Worm (Caenorhabditis elegans) whole organism, young adult: ENCODE results near the gene clec-47.

Experiments
- B0035.1 ChIP-seq: sonication (generic microtip); optimal IDR thresholded peaks from 2 replicates; lab custom pipeline; 2016; ENCODE audit warnings: missing genetic modification characterization, mild to moderate bottlenecking, missing compliant biosample characterization, missing genotype, missing genetic modification reagents
- B0261.1 ChIP-seq: sonication (generic microtip); optimal IDR thresholded peaks from 2 replicates; lab custom pipeline; 2016; ENCODE audit warnings: mild to moderate bottlenecking, missing genetic modification characterization, moderate library complexity, missing compliant biosample characterization
- D2030.7 ChIP-seq: fragments of 200-800 bp; sonication (Bioruptor generic); IDR thresholded peaks from 2 replicates; pipeline ENCODE4 v1.3.6; 2022; ENCODE audit warnings: missing genetic modification reagents, missing genetic modification characterization, missing compliant biosample characterization
- F10E7.11 ChIP-seq: sonication (generic microtip); optimal IDR thresholded peaks from 2 replicates; lab custom pipeline; 2017; ENCODE audit warnings: mild to moderate bottlenecking, missing genetic modification characterization, moderate library complexity, missing compliant biosample characterization
- F22D6.2 ChIP-seq: sonication (generic microtip); optimal IDR thresholded peaks from 2 replicates; lab custom pipeline; 2016; ENCODE audit warnings: mild to moderate bottlenecking, missing genetic modification characterization, missing compliant biosample characterization
- F39B2.1 ChIP-seq: fragments of 200-800 bp; sonication (Bioruptor generic); IDR thresholded peaks from 2 replicates; pipeline ENCODE4 v1.3.6; 2022; ENCODE audit warnings: missing genetic modification reagents, missing genetic modification characterization, missing compliant biosample characterization
- F49E8.2 ChIP-seq: sonication (generic microtip); optimal IDR thresholded peaks from 3 replicates; lab custom pipeline; 2017; ENCODE audit warnings: missing genetic modification characterization, mild to moderate bottlenecking, missing compliant biosample characterization, antibody characterized with exemption, moderate library complexity; ENCODE audit not compliant: insufficient read depth
- Y56A3A.18 ChIP-seq: fragments of 200-800 bp; sonication (Bioruptor generic); IDR thresholded peaks from 2 replicates; pipeline ENCODE4 v1.3.6; 2022; ENCODE audit warnings: missing genetic modification reagents, missing genetic modification characterization, missing compliant biosample characterization
- aptf-2 ChIP-seq: fragments of 200-800 bp; sonication (Bioruptor generic); conservative IDR thresholded peaks from 2 replicates; pipeline ENCODE4 v1.3.6; 2022; ENCODE audit warnings: missing genetic modification reagents, missing genetic modification characterization, missing compliant biosample characterization
- athp-1 ChIP-seq: sonication (generic microtip); optimal IDR thresholded peaks from 2 replicates; lab custom pipeline; 2017; ENCODE audit warnings: mild to moderate bottlenecking, missing genetic modification characterization, missing compliant biosample characterization
- attf-5 ChIP-seq: fragments of 200-800 bp; sonication (Bioruptor generic); optimal IDR thresholded peaks from 2 replicates; lab custom pipeline; 2018; ENCODE audit warnings: mild to moderate bottlenecking, missing genetic modification characterization, missing compliant biosample characterization
- bed-2 ChIP-seq: fragments of 200-800 bp; sonication (Bioruptor generic); IDR thresholded peaks from 2 replicates; pipeline ENCODE4 v1.3.6; 2022; ENCODE audit warnings: missing genetic modification reagents, missing genetic modification characterization, missing compliant biosample characterization
- ceh-40 ChIP-seq: fragments of 200-800 bp; sonication (Bioruptor generic); IDR thresholded peaks from 2 replicates; pipeline ENCODE4 v1.3.6; 2022; ENCODE audit warnings: missing genetic modification characterization, missing compliant biosample characterization
- egl-18 ChIP-seq: fragments of 200-800 bp; sonication (Bioruptor generic); IDR thresholded peaks from 2 replicates; pipeline ENCODE4 v1.3.6; 2022; ENCODE audit warnings: missing genetic modification reagents, missing genetic modification characterization, missing compliant biosample characterization
- ekl-4 ChIP-seq: fragments of 200-800 bp; sonication (Bioruptor generic); IDR thresholded peaks from 2 replicates; pipeline ENCODE4 v1.3.6; 2022; ENCODE audit warnings: missing genetic modification reagents, missing genetic modification characterization, missing compliant biosample characterization
- ets-4 ChIP-seq: fragments of 200-800 bp; sonication (Bioruptor generic); optimal IDR thresholded peaks from 2 replicates; lab custom pipeline; 2018; ENCODE audit warnings: mild to moderate bottlenecking, missing genetic modification characterization, missing compliant biosample characterization
- hmg-1.2 ChIP-seq: fragments of 200-800 bp; sonication (Bioruptor generic); IDR thresholded peaks from 2 replicates; pipeline ENCODE4 v1.3.6; 2022; ENCODE audit warnings: missing genetic modification reagents, missing genetic modification characterization, missing compliant biosample characterization
- hsf-1 ChIP-seq: fragments of 200-800 bp; sonication (Bioruptor generic); IDR thresholded peaks from 2 replicates; pipeline ENCODE4 v1.3.6; 2022; ENCODE audit warnings: missing genetic modification reagents, missing genetic modification characterization, missing compliant biosample characterization
- lin-26 ChIP-seq: fragments of 200-800 bp; sonication (Bioruptor generic); IDR thresholded peaks from 2 replicates; pipeline ENCODE4 v1.3.6; 2022; ENCODE audit warnings: missing genetic modification reagents, missing genetic modification characterization, missing compliant biosample characterization
- lir-1 ChIP-seq: fragments of 200-800 bp; sonication (Bioruptor generic); conservative IDR thresholded peaks from 2 replicates; pipeline ENCODE4 v1.3.6; 2022; ENCODE audit warnings: missing genetic modification reagents, missing genetic modification characterization, missing compliant biosample characterization
- lsy-27 ChIP-seq: sonication (generic microtip); optimal IDR thresholded peaks from 2 replicates; lab custom pipeline; 2017; ENCODE audit warnings: missing genetic modification characterization, mild to moderate bottlenecking, missing compliant biosample characterization, antibody characterized with exemption, missing genotype, borderline replicate concordance; ENCODE audit not compliant: insufficient read depth
- madf-10 ChIP-seq: sonication (generic microtip); optimal IDR thresholded peaks from 2 replicates; lab custom pipeline; 2016; ENCODE audit warnings: mild to moderate bottlenecking, missing genetic modification characterization, missing compliant biosample characterization
- madf-3 ChIP-seq: fragments of 200-800 bp; sonication (Bioruptor generic); IDR thresholded peaks from 2 replicates; pipeline ENCODE4 v1.3.6; 2022; ENCODE audit warnings: missing genetic modification reagents, missing genetic modification characterization, missing compliant biosample characterization
- madf-6 ChIP-seq: fragments of 200-800 bp; sonication (Bioruptor generic); IDR thresholded peaks from 2 replicates; pipeline ENCODE4 v1.3.6; 2022; ENCODE audit warnings: missing genetic modification reagents, missing genetic modification characterization, missing compliant biosample characterization
- mcd-1 ChIP-seq: fragments of 200-800 bp; sonication (Bioruptor generic); IDR thresholded peaks from 2 replicates; pipeline ENCODE4 v1.3.6; 2022; ENCODE audit warnings: missing genetic modification reagents, missing genetic modification characterization, missing compliant biosample characterization
- nfya-2 ChIP-seq: fragments of 200-800 bp; sonication (Bioruptor generic); IDR thresholded peaks from 2 replicates; pipeline ENCODE4 v1.3.6; 2022; ENCODE audit warnings: missing genetic modification reagents, missing genetic modification characterization, missing compliant biosample characterization
- nfyb-1 ChIP-seq: fragments of 200-800 bp; sonication (Bioruptor generic); IDR thresholded peaks from 2 replicates; pipeline ENCODE4 v1.3.6; 2022; ENCODE audit warnings: missing genetic modification reagents, missing genetic modification characterization, missing compliant biosample characterization
- nhr-120 ChIP-seq: fragments of 200-800 bp; sonication (Bioruptor generic); IDR thresholded peaks from 2 replicates; pipeline ENCODE4 v1.3.6; 2022; ENCODE audit warnings: missing genetic modification characterization, missing compliant biosample characterization
- nhr-179 ChIP-seq: sonication (generic microtip); optimal IDR thresholded peaks from 2 replicates; lab custom pipeline; 2016; ENCODE audit warnings: mild to moderate bottlenecking, missing genetic modification characterization, missing compliant biosample characterization
- nhr-90 ChIP-seq: sonication (generic microtip); optimal IDR thresholded peaks from 2 replicates; lab custom pipeline; 2016; ENCODE audit warnings: missing genotype, mild to moderate bottlenecking, missing genetic modification characterization, missing compliant biosample characterization
- sdz-38 ChIP-seq: sonication (generic microtip); optimal IDR thresholded peaks from 2 replicates; lab custom pipeline; 2016; ENCODE audit warnings: missing genotype, missing genetic modification characterization, missing compliant biosample characterization
- snpc-3.4 ChIP-seq: sonication (generic microtip); optimal IDR thresholded peaks from 2 replicates; lab custom pipeline; 2017; ENCODE audit warnings: missing genetic modification characterization, mild to moderate bottlenecking, missing compliant biosample characterization, antibody characterized with exemption, moderate library complexity, missing genotype, missing genetic modification reagents
- snpc-4 ChIP-seq, 5 experiments: fragments of 150-350 bp in 1 of 5; sonication (generic microtip) in 4 of 5; optimal IDR thresholded peaks; 2 replicates each; lab custom pipeline; 2014 to 2018; ENCODE audit warnings: missing genetic modification characterization in 5 of 5, missing biosample characterization in 3 of 5, antibody characterized with exemption in 2 of 5, mild to moderate bottlenecking in 2 of 5, missing compliant biosample characterization in 2 of 5, missing genotype in 2 of 5, moderate library complexity in 2 of 5, missing genetic modification reagents in 1 of 5
- tbp1 ChIP-seq: fragments of 200-800 bp; sonication (Bioruptor generic); optimal IDR thresholded peaks from 2 replicates; lab custom pipeline; 2018; ENCODE audit warnings: mild to moderate bottlenecking, missing genetic modification characterization, missing compliant biosample characterization
- tbx-9 ChIP-seq: sonication (generic microtip); optimal IDR thresholded peaks from 2 replicates; lab custom pipeline; 2016; ENCODE audit warnings: borderline replicate concordance, missing genetic modification characterization, inconsistent platforms, missing compliant biosample characterization
- ztf-22 ChIP-seq: fragments of 200-800 bp; sonication (Bioruptor generic); optimal IDR thresholded peaks from 2 replicates; lab custom pipeline; 2018; ENCODE audit warnings: mild to moderate bottlenecking, missing genetic modification characterization, moderate library complexity, missing compliant biosample characterization
- ztf-25 ChIP-seq: fragments of 200-800 bp; sonication (Bioruptor generic); IDR thresholded peaks from 2 replicates; pipeline ENCODE4 v1.3.6; 2022; ENCODE audit warnings: missing genetic modification reagents, missing genetic modification characterization, missing compliant biosample characterization
- ztf-3 ChIP-seq: fragments of 200-800 bp; sonication (Bioruptor generic); optimal IDR thresholded peaks from 2 replicates; lab custom pipeline; 2018; ENCODE audit warnings: mild to moderate bottlenecking, missing genetic modification characterization, missing compliant biosample characterization

Gene clec-47

ce11 chrV:15175459-15175858, at the start of gene clec-47:
Gene clec-47 (plus strand): TSS chrV:15175759.
- no peak for TF ChIP-seq bed-2 (GFP tag; lab: Robert Waterston, UW)
- TF ChIP-seq F39B2.1 (GFP tag; lab: Robert Waterston, UW) = no peak
- no peak for TF ChIP-seq lsy-27
- no peak for TF ChIP-seq snpc-3.4 (tag; lab: Kevin White, UChicago)
- TF ChIP-seq hsf-1 = no peak
- no peak for TF ChIP-seq hmg-1.2 (GFP tag; lab: Robert Waterston, UW)
- no peak for TF ChIP-seq ets-4 (GFP tag; lab: Kevin White, UChicago)
- no peak for TF ChIP-seq tbx-9 (tag; lab: Kevin White, UChicago)
- TF ChIP-seq ztf-3 (GFP tag; lab: Kevin White, UChicago) = no peak
- TF ChIP-seq, all 124 proteins: peak for 0

DNA sequence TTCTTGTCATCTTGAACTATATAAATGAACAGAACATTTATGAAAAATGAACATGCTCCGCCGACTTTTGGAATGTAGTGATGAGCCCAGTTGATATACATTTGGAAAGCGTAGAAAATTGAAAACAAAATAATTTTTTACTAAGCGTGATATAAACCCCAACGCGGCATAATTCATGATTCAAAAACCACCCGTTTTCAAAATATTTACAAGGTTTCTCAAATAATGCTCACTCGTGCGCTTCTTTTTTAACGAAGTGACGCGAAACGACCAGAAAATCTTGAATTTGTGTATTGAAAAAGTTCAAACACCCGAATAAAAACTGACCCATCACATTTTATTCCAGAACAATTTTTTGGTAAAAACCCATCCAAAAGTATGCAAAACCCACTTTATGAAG, 48.1 kb upstream of the clec-47 start, which contains the start of gene srj-27:
Gene srj-27 (minus strand): TSS at position 101 of the 400 bp plus-strand sequence.
- TF ChIP-seq Y56A3A.18 (GFP tag; lab: Robert Waterston, UW) = no peak
- TF ChIP-seq B0261.1 = no peak
- TF ChIP-seq egl-18 (GFP tag; lab: Robert Waterston, UW) = no peak
- no peak for TF ChIP-seq ceh-40
- no peak for TF ChIP-seq lin-26 (GFP tag; lab: Robert Waterston, UW)
- no peak for TF ChIP-seq sdz-38 (tag; lab: Kevin White, UChicago)
- no peak for TF ChIP-seq D2030.7
- TF ChIP-seq ekl-4 (GFP tag; lab: Robert Waterston, UW) = no peak
- TF ChIP-seq madf-6 (GFP tag; lab: Robert Waterston, UW) = no peak
- no peak for TF ChIP-seq athp-1 (tag; lab: Kevin White, UChicago)
- TF ChIP-seq mcd-1 = no peak
- TF ChIP-seq lir-1 (GFP tag; lab: Robert Waterston, UW) = no peak

DNA sequence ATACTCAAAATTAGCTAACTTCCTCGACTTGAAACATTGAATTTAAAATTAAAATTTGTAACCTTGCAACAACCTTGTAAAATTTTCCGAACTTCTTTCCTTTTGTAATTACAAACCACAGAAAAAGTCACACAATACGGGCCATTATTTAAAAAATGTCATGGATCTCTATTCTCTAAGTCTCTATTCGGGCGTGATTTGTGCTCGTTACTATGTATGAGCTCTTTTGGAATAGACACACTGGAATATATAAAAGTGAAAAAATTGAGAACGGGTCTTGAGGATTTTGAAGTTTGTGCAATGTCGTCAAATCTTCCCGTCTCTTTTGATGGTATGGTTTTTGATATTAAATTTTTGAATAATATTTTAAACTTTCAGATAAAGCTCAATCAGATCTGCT, 47.6 kb upstream of the clec-47 start, which contains the start of gene srr-7:
Gene srr-7 (plus strand): TSS at position 301 of the 400 bp plus-strand sequence.
- TF ChIP-seq madf-10 (tag; lab: Kevin White, UChicago) = no peak
- no peak for TF ChIP-seq madf-3 (GFP tag; lab: Robert Waterston, UW)
- no peak for TF ChIP-seq nhr-90 (tag; lab: Kevin White, UChicago)
- no peak for TF ChIP-seq sdz-38 (tag; lab: Kevin White, UChicago)
- no peak for TF ChIP-seq ztf-22 (GFP tag; lab: Kevin White, UChicago)
- no peak for TF ChIP-seq nhr-179
- TF ChIP-seq nhr-120 = no peak
- TF ChIP-seq snpc-4 (GFP tag; optimal IDR thresholded peaks at IDR 0.05; lab: Kevin White, UChicago) = no peak
- no peak for TF ChIP-seq snpc-4 (tag; optimal IDR thresholded peaks at IDR 0.05; lab: Kevin White, UChicago)
- TF ChIP-seq attf-5 (GFP tag; lab: Kevin White, UChicago) = no peak
- TF ChIP-seq tbp1 (GFP tag; lab: Kevin White, UChicago) = no peak
- TF ChIP-seq nfyb-1 (GFP tag; lab: Robert Waterston, UW) = no peak
- no peak for TF ChIP-seq nfya-2 (GFP tag; lab: Robert Waterston, UW)
- no peak for TF ChIP-seq F49E8.2 (tag; lab: Kevin White, UChicago)
- TF ChIP-seq B0035.1 (tag; lab: Kevin White, UChicago) = no peak
- no peak for TF ChIP-seq F10E7.11 (tag; lab: Kevin White, UChicago)
- no peak for TF ChIP-seq aptf-2 (GFP tag; lab: Robert Waterston, UW)
- TF ChIP-seq F22D6.2 (tag; lab: Kevin White, UChicago) = no peak
- no peak for TF ChIP-seq ztf-25
- TF ChIP-seq, all 124 proteins: peak for 0
